Fruit fly (Drosophila melanogaster) whole organism, embryonic: ENCODE measurements around the gene CG42727.

Experiments
- Awh ChIP-seq: fragments of 200-800 bp; sonication (Bioruptor generic); IDR thresholded peaks from 2 replicates; pipeline ENCODE4, ENCODE4 v1.3.6; 2022; ENCODE audit warnings: missing biosample characterization, missing genetic modification characterization
- B-H2 ChIP-seq: fragments of 200-800 bp; sonication (Bioruptor generic); optimal IDR thresholded peaks from 2 replicates; lab custom pipeline; 2018; ENCODE audit warnings: missing biosample characterization, mild to moderate bottlenecking, missing genetic modification characterization
- Bdp1 ChIP-seq: fragments of 200-800 bp; sonication (Bioruptor generic); optimal IDR thresholded peaks from 3 replicates; lab custom pipeline; 2016; ENCODE audit warnings: missing biosample characterization, missing genetic modification characterization
- CG10147 ChIP-seq: fragments of 200-800 bp; sonication (Bioruptor generic); optimal IDR thresholded peaks from 2 replicates; lab custom pipeline; 2019; ENCODE audit warnings: missing biosample characterization, mild to moderate bottlenecking, missing genetic modification characterization, moderate library complexity
- CG10543 ChIP-seq: fragments of 200-800 bp; sonication (Bioruptor generic); optimal IDR thresholded peaks from 3 replicates; lab custom pipeline; 2017; ENCODE audit warnings: missing biosample characterization, mild to moderate bottlenecking, missing genetic modification characterization, moderate library complexity
- CG10959 ChIP-seq: fragments of 200-800 bp; sonication (Bioruptor generic); IDR thresholded peaks from 2 replicates; pipeline ENCODE4 v1.3.6; 2022; ENCODE audit warnings: missing biosample characterization, missing genetic modification characterization
- CG12104 ChIP-seq: fragments of 200-800 bp; sonication (Bioruptor generic); optimal IDR thresholded peaks from 3 replicates; lab custom pipeline; 2016; ENCODE audit warnings: missing biosample characterization, missing genetic modification characterization
- CG12219 ChIP-seq: fragments of 200-800 bp; sonication (Bioruptor generic); optimal IDR thresholded peaks from 3 replicates; lab custom pipeline; 2018; ENCODE audit warnings: missing biosample characterization, mild to moderate bottlenecking, missing genetic modification characterization
- CG13287 ChIP-seq: fragments of 200-800 bp; sonication (Bioruptor generic); IDR thresholded peaks from 2 replicates; pipeline ENCODE4 v1.3.6; 2022; ENCODE audit warnings: missing biosample characterization, missing genetic modification characterization; ENCODE audit not compliant: partially characterized antibody
- CG14441 ChIP-seq: fragments of 200-800 bp; sonication (Bioruptor generic); IDR thresholded peaks from 2 replicates; pipeline ENCODE4 v1.3.6; 2022; ENCODE audit warnings: missing biosample characterization, missing genetic modification characterization
- CG1603 ChIP-seq: fragments of 200-800 bp; sonication (Bioruptor generic); optimal IDR thresholded peaks from 2 replicates; lab custom pipeline; 2019; ENCODE audit warnings: missing biosample characterization, mild to moderate bottlenecking, missing genetic modification characterization, moderate library complexity
- CG17186 ChIP-seq: fragments of 200-800 bp; sonication (Bioruptor generic); optimal IDR thresholded peaks from 3 replicates; lab custom pipeline; 2017; ENCODE audit warnings: missing biosample characterization, missing genetic modification reagents, missing genetic modification characterization
- CG17385 ChIP-seq: fragments of 200-800 bp; sonication (Bioruptor generic); optimal IDR thresholded peaks from 3 replicates; lab custom pipeline; 2018; ENCODE audit warnings: missing biosample characterization, mild to moderate bottlenecking, missing genetic modification characterization
- CG17802 ChIP-seq: fragments of 200-800 bp; sonication (Bioruptor generic); optimal IDR thresholded peaks from 2 replicates; lab custom pipeline; 2018; ENCODE audit warnings: missing biosample characterization, mild to moderate bottlenecking, missing genetic modification characterization, moderate library complexity
- CG31224 ChIP-seq: fragments of 200-800 bp; sonication (Bioruptor generic); IDR thresholded peaks from 2 replicates; pipeline ENCODE4 v1.3.6; 2022; ENCODE audit warnings: missing biosample characterization, missing genetic modification characterization
- CG31388 ChIP-seq: fragments of 200-800 bp; sonication (Bioruptor generic); optimal IDR thresholded peaks from 2 replicates; lab custom pipeline; 2016; ENCODE audit warnings: missing biosample characterization, missing genetic modification characterization
- CG32767 ChIP-seq: fragments of 200-800 bp; sonication (Bioruptor generic); IDR thresholded peaks from 2 replicates; pipeline ENCODE4 v1.3.6; 2022; ENCODE audit warnings: missing biosample characterization, missing genetic modification characterization
- CG3281 ChIP-seq: fragments of 200-800 bp; sonication (Bioruptor generic); optimal IDR thresholded peaks from 3 replicates; lab custom pipeline; 2017; ENCODE audit warnings: missing biosample characterization, mild to moderate bottlenecking, missing genetic modification characterization
- CG4328 ChIP-seq: fragments of 200-800 bp; sonication (Bioruptor generic); optimal IDR thresholded peaks from 3 replicates; lab custom pipeline; 2017; ENCODE audit warnings: missing biosample characterization, missing genetic modification reagents, missing genetic modification characterization
- CG7745 ChIP-seq: fragments of 200-800 bp; sonication (Bioruptor generic); optimal IDR thresholded peaks from 2 replicates; lab custom pipeline; 2018; ENCODE audit warnings: missing biosample characterization, mild to moderate bottlenecking, missing genetic modification characterization, moderate library complexity
- CG8089 ChIP-seq: fragments of 200-800 bp; sonication (Bioruptor generic); optimal IDR thresholded peaks from 3 replicates; lab custom pipeline; 2016; ENCODE audit warnings: missing biosample characterization, missing genetic modification characterization
- CG9727 ChIP-seq: fragments of 200-800 bp; sonication (Bioruptor generic); optimal IDR thresholded peaks from 3 replicates; lab custom pipeline; 2017; ENCODE audit warnings: missing biosample characterization, mild to moderate bottlenecking, missing genetic modification characterization
- Dip3 ChIP-seq: fragments of 200-800 bp; sonication (Bioruptor generic); optimal IDR thresholded peaks from 3 replicates; lab custom pipeline; 2016; ENCODE audit warnings: missing biosample characterization, missing genetic modification characterization
- Dll ChIP-seq: fragments of 200-800 bp; sonication (Bioruptor generic); IDR thresholded peaks from 4 replicates; pipeline ENCODE4 v1.3.6; 2022; ENCODE audit warnings: missing biosample characterization, missing genetic modification characterization; ENCODE audit not compliant: partially characterized antibody
- HLH54F ChIP-seq: fragments of 200-800 bp; sonication (Bioruptor generic); optimal IDR thresholded peaks from 3 replicates; lab custom pipeline; 2016; ENCODE audit warnings: missing biosample characterization, missing genetic modification characterization
- HmgD ChIP-seq: fragments of 200-800 bp; sonication (Bioruptor generic); optimal IDR thresholded peaks from 3 replicates; lab custom pipeline; 2016; ENCODE audit warnings: missing biosample characterization, missing genetic modification characterization
- Hr51 ChIP-seq, 2 experiments: fragments of 200-800 bp; sonication (Bioruptor generic); optimal IDR thresholded peaks; 2 replicates in 1 of 2; 3 replicates in 1 of 2; lab custom pipeline; 2016 to 2018; ENCODE audit warnings: missing biosample characterization in 2 of 2, missing genetic modification characterization in 2 of 2, mild to moderate bottlenecking in 1 of 2, moderate library complexity in 1 of 2
- Kr ChIP-seq: fragments of 200-800 bp; sonication (Bioruptor generic); optimal IDR thresholded peaks from 2 replicates; lab custom pipeline; 2017; ENCODE audit warnings: missing biosample characterization, mild to moderate bottlenecking, missing genetic modification characterization
- Mad ChIP-seq: fragments of 200-800 bp; sonication (Bioruptor generic); optimal IDR thresholded peaks from 2 replicates; lab custom pipeline; 2016; ENCODE audit warnings: missing biosample characterization, missing genetic modification characterization
- NC2β ChIP-seq: fragments of 200-800 bp; sonication (Bioruptor generic); optimal IDR thresholded peaks from 2 replicates; lab custom pipeline; 2016; ENCODE audit warnings: missing biosample characterization, missing genetic modification characterization
- Rx ChIP-seq: fragments of 200-800 bp; sonication (Bioruptor generic); IDR thresholded peaks from 2 replicates; pipeline ENCODE4 v1.3.6; 2022; ENCODE audit warnings: missing biosample characterization, missing genetic modification characterization
- Spps ChIP-seq: fragments of 200-800 bp; sonication (Bioruptor generic); optimal IDR thresholded peaks from 2 replicates; lab custom pipeline; 2018; ENCODE audit warnings: missing biosample characterization, mild to moderate bottlenecking, missing genetic modification characterization
- Tbp ChIP-seq: fragments of >200 bp; optimal IDR thresholded peaks from 2 replicates; lab custom pipeline; 2018; ENCODE audit warnings: missing biosample characterization, missing genetic modification characterization
- Vsx1 ChIP-seq: fragments of 200-800 bp; sonication (Bioruptor generic); optimal IDR thresholded peaks from 2 replicates; lab custom pipeline; 2017; ENCODE audit warnings: missing biosample characterization, mild to moderate bottlenecking, missing genetic modification characterization, missing genetic modification reagents
- amos ChIP-seq: fragments of 200-800 bp; sonication (Bioruptor generic); IDR thresholded peaks from 2 replicates; pipeline ENCODE4 v1.3.6; 2022; ENCODE audit warnings: missing biosample characterization, missing genetic modification characterization; ENCODE audit not compliant: partially characterized antibody
- ara ChIP-seq: fragments of 200-800 bp; sonication (Bioruptor generic); IDR thresholded peaks from 2 replicates; pipeline ENCODE4 v1.3.6; 2022; ENCODE audit warnings: missing biosample characterization, missing genetic modification characterization
- bab2 ChIP-seq: fragments of 200-800 bp; sonication (Bioruptor generic); optimal IDR thresholded peaks from 2 replicates; lab custom pipeline; 2016; ENCODE audit warnings: missing biosample characterization, missing genetic modification characterization
- bcd ChIP-seq: fragments of 200-800 bp; sonication (Bioruptor generic); optimal IDR thresholded peaks from 2 replicates; lab custom pipeline; 2017; ENCODE audit warnings: missing biosample characterization, mild to moderate bottlenecking, missing genetic modification characterization
- cad ChIP-seq: fragments of >200 bp; optimal IDR thresholded peaks from 2 replicates; lab custom pipeline; 2017; ENCODE audit warnings: missing biosample characterization, missing genetic modification characterization
- dati ChIP-seq: fragments of 200-800 bp; sonication (Bioruptor generic); IDR thresholded peaks from 2 replicates; pipeline ENCODE4 v1.3.6; 2022; ENCODE audit warnings: missing biosample characterization, missing genetic modification characterization
- gro ChIP-seq: fragments of 200-800 bp; sonication (Bioruptor generic); optimal IDR thresholded peaks from 2 replicates; lab custom pipeline; 2016; ENCODE audit warnings: missing biosample characterization, missing genetic modification characterization
- her ChIP-seq: fragments of 200-800 bp; sonication (Bioruptor generic); optimal IDR thresholded peaks from 2 replicates; lab custom pipeline; 2016; ENCODE audit warnings: missing biosample characterization, missing genetic modification characterization
- jigr1 ChIP-seq: fragments of 200-800 bp; sonication (Bioruptor generic); IDR thresholded peaks from 3 replicates; pipeline ENCODE4 v1.3.6; 2022; ENCODE audit warnings: missing biosample characterization, missing genetic modification characterization
- jumu ChIP-seq: fragments of 200-800 bp; sonication (Bioruptor generic); optimal IDR thresholded peaks from 3 replicates; lab custom pipeline; 2016; ENCODE audit warnings: missing biosample characterization, missing genetic modification characterization
- lab ChIP-seq: fragments of 200-800 bp; sonication (Bioruptor generic); optimal IDR thresholded peaks from 3 replicates; lab custom pipeline; 2017; ENCODE audit warnings: missing biosample characterization, missing genetic modification characterization, mild to moderate bottlenecking, moderate library complexity, missing genetic modification reagents
- sens-2 ChIP-seq: fragments of 200-800 bp; sonication (Bioruptor generic); IDR thresholded peaks from 2 replicates; pipeline ENCODE4 v1.3.6; 2022; ENCODE audit warnings: missing biosample characterization, missing genetic modification characterization
- slbo ChIP-seq: fragments of 200-800 bp; sonication (Bioruptor generic); IDR thresholded peaks from 2 replicates; pipeline ENCODE4 v1.3.6; 2022; ENCODE audit warnings: missing biosample characterization, missing genetic modification characterization
- slou ChIP-seq: fragments of 200-800 bp; sonication (Bioruptor generic); optimal IDR thresholded peaks from 3 replicates; lab custom pipeline; 2016; ENCODE audit warnings: missing biosample characterization, missing genetic modification characterization
- trem ChIP-seq: fragments of 200-800 bp; optimal IDR thresholded peaks from 3 replicates; lab custom pipeline; 2019; ENCODE audit warnings: missing biosample characterization, mild to moderate bottlenecking, missing genetic modification characterization, moderate library complexity
- ttk ChIP-seq: fragments of 200-800 bp; sonication (Bioruptor generic); IDR thresholded peaks from 2 replicates; pipeline ENCODE4 v2.1.2; 2022; ENCODE audit warnings: missing biosample characterization, missing genetic modification characterization
- zen2 ChIP-seq: fragments of 200-800 bp; sonication (Bioruptor generic); IDR thresholded peaks from 3 replicates; pipeline ENCODE4 v1.3.6; 2022; ENCODE audit warnings: missing biosample characterization, missing genetic modification characterization; ENCODE audit not compliant: partially characterized antibody

Gene CG42727

DNA sequence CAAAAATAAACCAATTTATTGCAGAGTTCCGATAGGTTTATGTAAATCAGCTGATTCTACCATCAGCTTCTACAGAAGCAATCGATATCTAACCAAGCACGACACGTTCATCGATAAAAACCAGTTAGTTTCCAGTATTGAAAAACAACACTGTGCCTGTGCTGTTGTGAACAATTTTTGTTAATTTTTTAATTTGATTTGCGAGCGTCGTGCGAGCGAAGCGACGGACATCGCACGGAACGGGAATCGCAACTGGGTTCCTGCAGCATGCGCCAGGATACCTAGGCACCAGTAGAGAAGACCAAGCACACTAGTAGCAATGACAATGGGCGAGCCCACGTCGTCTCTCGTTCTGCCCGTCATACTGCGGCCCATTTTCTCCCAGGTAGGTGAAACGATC, 24.0 kb downstream of the CG42727 start, which contains the start of the genes Ccm3 and CG6136 (continued):
- no peak for TF ChIP-seq CG7745 (tag; lab: Kevin White, UChicago)
- TF ChIP-seq Tbp (GFP tag; lab: Kevin White, UChicago), result no peak
- peak; percentile 49 for TF ChIP-seq HmgD
- peak; percentile 93 for TF ChIP-seq zen2 (GFP tag; lab: Robert Waterston, UW)
- peak; percentile 35 for TF ChIP-seq CG3281
- TF ChIP-seq B-H2, result peak; percentile 68
- TF ChIP-seq CG32767, result no peak
- TF ChIP-seq slbo (GFP tag; lab: Robert Waterston, UW), result peak; percentile 56; the same call in 1 of the 2 replicates
- TF ChIP-seq ara (GFP tag; lab: Robert Waterston, UW), result peak; percentile 15; the same call in 1 of the 2 replicates
- TF ChIP-seq Mad (GFP tag; lab: Kevin White, UChicago), result no peak
- TF ChIP-seq jigr1 (GFP tag; lab: Robert Waterston, UW), result no peak
- TF ChIP-seq CG10147, result peak; percentile 48
- TF ChIP-seq amos (GFP tag; lab: Robert Waterston, UW), result peak; percentile 95
- TF ChIP-seq bcd, result peak; percentile 28
- no peak for TF ChIP-seq CG14441
- peak; percentile 53 for TF ChIP-seq trem (tag; lab: Kevin White, UChicago)
- TF ChIP-seq CG17802 (tag; lab: Kevin White, UChicago), result no peak
- no peak for TF ChIP-seq CG31388
- TF ChIP-seq Rx (GFP tag; lab: Robert Waterston, UW), result no peak
- no peak for TF ChIP-seq CG4328 (GFP tag; lab: Kevin White, UChicago)
- TF ChIP-seq Hr51 (GFP tag; optimal IDR thresholded peaks at IDR 0.05; lab: Kevin White, UChicago), result peak in 1 of 2 experiments; percentile 23
- peak; percentile 68 for TF ChIP-seq CG1603
- TF ChIP-seq slou (GFP tag; lab: Kevin White, UChicago), result no peak
- peak; percentile 6 for TF ChIP-seq CG12104
- TF ChIP-seq CG9727 (GFP tag; lab: Kevin White, UChicago), result peak; percentile 25
- no peak for TF ChIP-seq sens-2 (GFP tag; lab: Robert Waterston, UW)
- TF ChIP-seq CG10959 (GFP tag; lab: Robert Waterston, UW), result 0 out of 2 replicates have a peak, but pooled peaks have one; percentile 29
- peak; percentile 41 for TF ChIP-seq CG17385 (GFP tag; lab: Kevin White, UChicago)
- peak; percentile 2 for TF ChIP-seq jumu
- TF ChIP-seq dati (GFP tag; lab: Robert Waterston, UW), result no peak
- TF ChIP-seq NC2β (GFP tag; lab: Kevin White, UChicago), result peak; percentile 35
- no peak for TF ChIP-seq CG12219
- TF ChIP-seq CG8089 (GFP tag; lab: Kevin White, UChicago), result no peak
- no peak for TF ChIP-seq cad (GFP tag; lab: Kevin White, UChicago)
- no peak for TF ChIP-seq Vsx1 (GFP tag; lab: Kevin White, UChicago)
- TF ChIP-seq CG10543 (GFP tag; lab: Kevin White, UChicago), result no peak
- peak; percentile 52 for TF ChIP-seq CG17186
- no peak for TF ChIP-seq ttk
- peak; percentile 35 for TF ChIP-seq her (GFP tag; lab: Kevin White, UChicago)
- TF ChIP-seq bab2 (GFP tag; lab: Kevin White, UChicago), result peak; percentile 34
- peak; percentile 78 for TF ChIP-seq gro (GFP tag; lab: Kevin White, UChicago)
- no peak for TF ChIP-seq Bdp1 (GFP tag; lab: Kevin White, UChicago)
- TF ChIP-seq CG31224 (GFP tag; lab: Robert Waterston, UW), result no peak
- no peak for TF ChIP-seq Kr (GFP tag; lab: Kevin White, UChicago)
- TF ChIP-seq Awh (GFP tag; lab: Robert Waterston, UW), result no peak
- peak; percentile 61 for TF ChIP-seq lab (GFP tag; lab: Kevin White, UChicago)
- TF ChIP-seq CG13287 (GFP tag; lab: Robert Waterston, UW), result peak; percentile 95
- TF ChIP-seq Dip3 (GFP tag; lab: Kevin White, UChicago), result peak; percentile 36
- TF ChIP-seq Spps (tag; lab: Kevin White, UChicago), result no peak
- TF ChIP-seq HLH54F (GFP tag; lab: Kevin White, UChicago), result peak; percentile 35
- peak; percentile 91 for TF ChIP-seq Dll (GFP tag; lab: Robert Waterston, UW)
